Worm (Caenorhabditis elegans) whole organism, L3 larva: ENCODE results near the gene nas-21.

Experiments
- R02D3.7 ChIP-seq: fragments of 150-350 bp; optimal IDR thresholded peaks from 2 replicates; lab custom pipeline; 2014; ENCODE audit warnings: missing biosample characterization, missing genetic modification characterization
- ZK546.5 ChIP-seq: sonication (generic microtip); optimal IDR thresholded peaks from 2 replicates; lab custom pipeline; 2017; ENCODE audit warnings: missing biosample characterization, missing genetic modification characterization
- ama-1 ChIP-seq: fragments of 150-350 bp; optimal IDR thresholded peaks from 2 replicates; lab custom pipeline; 2018
- ceh-28 ChIP-seq: fragments of 150-350 bp; optimal IDR thresholded peaks from 2 replicates; lab custom pipeline; 2014; ENCODE audit warnings: missing biosample characterization, missing genetic modification reagents, missing genetic modification characterization
- ceh-82 ChIP-seq: fragments of 150-350 bp; optimal IDR thresholded peaks from 2 replicates; lab custom pipeline; 2014; ENCODE audit warnings: missing biosample characterization, missing genetic modification characterization
- daf-12 ChIP-seq: fragments of 150-350 bp; optimal IDR thresholded peaks from 2 replicates; lab custom pipeline; 2014; ENCODE audit warnings: missing biosample characterization, missing genetic modification reagents, missing genetic modification characterization
- egl-27 ChIP-seq: sonication (generic microtip); optimal IDR thresholded peaks from 4 replicates; lab custom pipeline; 2017; ENCODE audit warnings: missing biosample characterization, missing genetic modification reagents, missing genetic modification characterization
- egl-5 ChIP-seq: fragments of 150-350 bp; optimal IDR thresholded peaks from 2 replicates; lab custom pipeline; 2017; ENCODE audit warnings: missing biosample characterization, missing genetic modification reagents, missing genetic modification characterization, inconsistent platforms
- elt-1 ChIP-seq: fragments of 150-350 bp; optimal IDR thresholded peaks from 2 replicates; lab custom pipeline; 2014; ENCODE audit warnings: missing biosample characterization, missing genetic modification characterization
- elt-2 ChIP-seq: sonication (generic microtip); optimal IDR thresholded peaks from 2 replicates; lab custom pipeline; 2016; ENCODE audit warnings: missing genetic modification reagents, mild to moderate bottlenecking, missing genetic modification characterization, missing compliant biosample characterization
- elt-3 ChIP-seq, 3 experiments: fragments of 150-350 bp in 1 of 3; sonication (generic microtip) in 2 of 3; optimal IDR thresholded peaks; 2 replicates in 2 of 3; 4 replicates in 1 of 3; lab custom pipeline; 2014 to 2017; ENCODE audit warnings: missing biosample characterization in 3 of 3, missing genetic modification characterization in 3 of 3
- eor-1 ChIP-seq, 2 experiments: fragments of 150-350 bp; optimal IDR thresholded peaks; 2 replicates each; lab custom pipeline; 2014 to 2018; ENCODE audit warnings: missing biosample characterization in 2 of 2, missing genetic modification characterization in 2 of 2
- fkh-10 ChIP-seq: sonication (generic microtip); optimal IDR thresholded peaks from 2 replicates; lab custom pipeline; 2017; ENCODE audit warnings: missing biosample characterization, missing genetic modification reagents, missing genetic modification characterization
- fos-1 ChIP-seq: fragments of 150-350 bp; optimal IDR thresholded peaks from 2 replicates; lab custom pipeline; 2014; ENCODE audit warnings: missing biosample characterization, missing genetic modification characterization
- hmg-11 ChIP-seq: sonication (generic microtip); optimal IDR thresholded peaks from 2 replicates; lab custom pipeline; 2016; ENCODE audit warnings: missing genetic modification characterization, missing compliant biosample characterization
- jun-1 ChIP-seq: fragments of 150-350 bp; optimal IDR thresholded peaks from 2 replicates; lab custom pipeline; 2014; ENCODE audit warnings: missing biosample characterization, missing genetic modification reagents, missing genetic modification characterization
- lin-15B ChIP-seq: fragments of 150-350 bp; optimal IDR thresholded peaks from 2 replicates; lab custom pipeline; 2014; ENCODE audit warnings: missing biosample characterization, missing genetic modification characterization
- lin-39 ChIP-seq: fragments of 150-350 bp; optimal IDR thresholded peaks from 2 replicates; lab custom pipeline; 2018; ENCODE audit warnings: missing biosample characterization, missing genetic modification reagents, missing genetic modification characterization
- lsy-12 ChIP-seq: sonication (generic microtip); optimal IDR thresholded peaks from 2 replicates; lab custom pipeline; 2016; ENCODE audit warnings: mild to moderate bottlenecking, missing genetic modification characterization, missing compliant biosample characterization
- mdl-1 ChIP-seq: fragments of 150-350 bp; optimal IDR thresholded peaks from 2 replicates; lab custom pipeline; 2014; ENCODE audit warnings: missing biosample characterization, missing genetic modification characterization
- mml-1 ChIP-seq: fragments of 150-350 bp; sonication (generic microtip); optimal IDR thresholded peaks from 3 replicates; lab custom pipeline; 2014; ENCODE audit warnings: missing biosample characterization, missing genetic modification characterization
- nfya-1 ChIP-seq: sonication (generic microtip); optimal IDR thresholded peaks from 2 replicates; lab custom pipeline; 2017; ENCODE audit warnings: missing genetic modification characterization, mild to moderate bottlenecking, missing compliant biosample characterization, antibody characterized with exemption, moderate library complexity; ENCODE audit not compliant: insufficient read depth
- nhr-11 ChIP-seq: fragments of 150-350 bp; optimal IDR thresholded peaks from 2 replicates; lab custom pipeline; 2014; ENCODE audit warnings: missing biosample characterization, missing genetic modification characterization
- nhr-12 ChIP-seq: fragments of 150-350 bp; optimal IDR thresholded peaks from 2 replicates; lab custom pipeline; 2014; ENCODE audit warnings: missing biosample characterization, missing genetic modification characterization
- nhr-23 ChIP-seq: fragments of 150-350 bp; optimal IDR thresholded peaks from 2 replicates; lab custom pipeline; 2014; ENCODE audit warnings: missing biosample characterization, missing genetic modification reagents, missing genetic modification characterization
- nhr-25 ChIP-seq: sonication (generic microtip); optimal IDR thresholded peaks from 2 replicates; lab custom pipeline; 2017; ENCODE audit warnings: missing biosample characterization, missing genetic modification characterization
- nhr-28 ChIP-seq: fragments of 150-350 bp; optimal IDR thresholded peaks from 2 replicates; lab custom pipeline; 2014; ENCODE audit warnings: missing biosample characterization, missing genetic modification characterization
- nhr-43 ChIP-seq: sonication (generic microtip); optimal IDR thresholded peaks from 2 replicates; lab custom pipeline; 2016; ENCODE audit warnings: mild to moderate bottlenecking, missing genetic modification characterization, missing compliant biosample characterization; ENCODE audit not compliant: poor library complexity, severe bottlenecking
- pha-4 ChIP-seq: fragments of 150-350 bp; optimal IDR thresholded peaks from 2 replicates; lab custom pipeline; 2014; ENCODE audit warnings: missing biosample characterization, missing genetic modification reagents, missing genetic modification characterization
- pqm-1 ChIP-seq: fragments of 150-350 bp; optimal IDR thresholded peaks from 2 replicates; lab custom pipeline; 2017; ENCODE audit warnings: missing biosample characterization, missing genetic modification characterization, inconsistent platforms
- sea-2 ChIP-seq: fragments of 150-350 bp; sonication (generic microtip); optimal IDR thresholded peaks from 4 replicates; lab custom pipeline; 2014; ENCODE audit warnings: missing biosample characterization, missing genetic modification reagents, missing genetic modification characterization
- snpc-4 ChIP-seq: fragments of 150-350 bp; optimal IDR thresholded peaks from 2 replicates; lab custom pipeline; 2014; ENCODE audit warnings: missing biosample characterization, missing genetic modification characterization
- tbx-2 ChIP-seq: sonication (generic microtip); optimal IDR thresholded peaks from 2 replicates; lab custom pipeline; 2016; ENCODE audit warnings: mild to moderate bottlenecking, missing genetic modification characterization, missing compliant biosample characterization
- zag-1 ChIP-seq: fragments of 150-350 bp; optimal IDR thresholded peaks from 2 replicates; lab custom pipeline; 2014; ENCODE audit warnings: missing biosample characterization, missing genetic modification characterization
- ztf-4 ChIP-seq: fragments of 150-350 bp; optimal IDR thresholded peaks from 2 replicates; lab custom pipeline; 2014; ENCODE audit warnings: missing biosample characterization, missing genetic modification characterization

Gene nas-21

ce11 chrV:11504853-11505397, 32.6 kb downstream of the nas-21 start, which contains the start of the genes C55A6.1 and C55A6.10:
TSS of gene C55A6.1 (minus strand) at chrV:11504968.
TSS of gene C55A6.10 (plus strand) at chrV:11505347.
- peak; percentile 20 for TF ChIP-seq pqm-1 (tag; lab: Kevin White, UChicago)
- TF ChIP-seq nfya-1 (tag; lab: Kevin White, UChicago), result peak; percentile 83
- peak; percentile 13 for TF ChIP-seq elt-1
- peak; percentile 70 for TF ChIP-seq nhr-43 (tag; lab: Kevin White, UChicago)
- peak; percentile 22 for TF ChIP-seq lin-39 (tag; lab: Kevin White, UChicago)
- TF ChIP-seq tbx-2 (tag; lab: Kevin White, UChicago), result peak; percentile 36
- TF ChIP-seq pha-4, result peak; percentile 66
- peak; percentile 44 for TF ChIP-seq jun-1 (tag; lab: Kevin White, UChicago)
- TF ChIP-seq fkh-10 (GFP tag; lab: Kevin White, UChicago), result peak; percentile 16
- TF ChIP-seq R02D3.7 (tag; lab: Kevin White, UChicago), result peak; percentile 44
- TF ChIP-seq nhr-25 (tag; lab: Kevin White, UChicago), result peak; percentile 47
- peak; percentile 20 for TF ChIP-seq snpc-4 (tag; lab: Kevin White, UChicago)
- peak; percentile 68 for TF ChIP-seq hmg-11 (tag; lab: Kevin White, UChicago)
- peak; percentile 49 for TF ChIP-seq lsy-12 (tag; lab: Kevin White, UChicago)
- peak; percentile 46 for TF ChIP-seq lin-15B
- peak; percentile 61 for TF ChIP-seq nhr-23 (tag; lab: Kevin White, UChicago)
- TF ChIP-seq ceh-28, result peak; percentile 61
- TF ChIP-seq elt-2 (tag; lab: Kevin White, UChicago), result peak; percentile 40

- peak; percentile 84 for TF ChIP-seq pha-4
- TF ChIP-seq ZK546.5 (tag; lab: Kevin White, UChicago), result no peak
- no peak for TF ChIP-seq pqm-1 (tag; lab: Kevin White, UChicago)
- no peak for TF ChIP-seq mdl-1
- no peak for TF ChIP-seq nhr-11 (tag; lab: Kevin White, UChicago)
- TF ChIP-seq egl-5 (tag; lab: Kevin White, UChicago), result peak; percentile 48
- no peak for TF ChIP-seq lin-15B
- TF ChIP-seq zag-1, result no peak
- TF ChIP-seq ztf-4, result no peak
- TF ChIP-seq elt-1, result no peak
- no peak for TF ChIP-seq sea-2 (GFP tag; lab: Kevin White, UChicago)
- TF ChIP-seq nfya-1 (tag; lab: Kevin White, UChicago), result peak; percentile 18
- no peak for TF ChIP-seq fos-1 (tag; lab: Kevin White, UChicago)
- no peak for TF ChIP-seq nhr-28 (tag; lab: Kevin White, UChicago)
- TF ChIP-seq egl-27, result no peak
Observed at ce11 chrV:11506347-11506746, 34.0 kb downstream of the nas-21 start.

ce11 chrV:11508773-11509172, 36.4 kb downstream of the nas-21 start, which contains the start of gene ttll-5:
TSS of gene ttll-5 (plus strand) at chrV:11509060.
- no peak for TF ChIP-seq nhr-23 (tag; lab: Kevin White, UChicago)
- peak; percentile 83 for TF ChIP-seq nhr-25 (tag; lab: Kevin White, UChicago)

ce11 chrV:11513432-11513831, 41.1 kb downstream of the nas-21 start, which contains the start of gene C55A6.3:
TSS of gene C55A6.3 (minus strand) at chrV:11513532.
- TF ChIP-seq ama-1 (lab: Kevin White, UChicago) (no peak), pha-4 (peak; percentile 41), eor-1 (tag; optimal IDR thresholded peaks at IDR 0.05; lab: Kevin White, UChicago) (no peak)

- TF ChIP-seq pha-4, result peak; percentile 93
- TF ChIP-seq tbx-2 (tag; lab: Kevin White, UChicago), result no peak
Observed at ce11 chrV:11514677-11515076, 42.3 kb downstream of the nas-21 start, which contains the start of gene C55A6.6. TSS of gene C55A6.6 (minus strand) at chrV:11514737.

ce11 chrV:11515145-11515544, 42.8 kb downstream of the nas-21 start:
- TF ChIP-seq mml-1 (tag; lab: Kevin White, UChicago), result no peak
- TF ChIP-seq lsy-12 (tag; lab: Kevin White, UChicago), result no peak
- TF ChIP-seq fkh-10 (GFP tag; lab: Kevin White, UChicago), result no peak
- no peak for TF ChIP-seq ceh-82
- no peak for TF ChIP-seq daf-12
- TF ChIP-seq nhr-43 (tag; lab: Kevin White, UChicago), result no peak
- TF ChIP-seq ceh-28, result no peak
- no peak for TF ChIP-seq nhr-28 (tag; lab: Kevin White, UChicago)
- no peak for TF ChIP-seq ZK546.5 (tag; lab: Kevin White, UChicago)
- TF ChIP-seq nhr-12 (tag; lab: Kevin White, UChicago), result no peak
- TF ChIP-seq elt-2 (tag; lab: Kevin White, UChicago), result no peak
- TF ChIP-seq elt-1, result no peak
- no peak for TF ChIP-seq elt-3 (tag; optimal IDR thresholded peaks at IDR 0.05; lab: Kevin White, UChicago)
- TF ChIP-seq mdl-1, result no peak
- no peak for TF ChIP-seq egl-27
- TF ChIP-seq, all 47 proteins: peak for 0
